Worm (Caenorhabditis elegans) whole organism, L1 larva: Measurements from ENCODE around the gene F44G3.7.

ENCODE experiments used
- C34B4.2 ChIP-seq: sonication (generic microtip); optimal IDR thresholded peaks from 2 replicates; lab custom pipeline; 2017; ENCODE audit warnings: mild to moderate bottlenecking, missing genetic modification characterization, missing compliant biosample characterization
- Y116A8C.19 ChIP-seq: sonication (generic microtip); optimal IDR thresholded peaks from 2 replicates; lab custom pipeline; 2016; ENCODE audit warnings: missing compliant biosample characterization, missing genetic modification characterization, borderline replicate concordance
- aha-1 ChIP-seq: fragments of 150-350 bp; optimal IDR thresholded peaks from 2 replicates; lab custom pipeline; 2014; ENCODE audit warnings: missing biosample characterization, missing genetic modification characterization
- alr-1 ChIP-seq: fragments of 200-800 bp; sonication (Bioruptor generic); optimal IDR thresholded peaks from 2 replicates; lab custom pipeline; 2018; ENCODE audit warnings: borderline replicate concordance, mild to moderate bottlenecking, missing genetic modification characterization, missing compliant biosample characterization
- blmp-1 ChIP-seq: fragments of 150-350 bp; optimal IDR thresholded peaks from 2 replicates; lab custom pipeline; 2014; ENCODE audit warnings: missing biosample characterization, missing genetic modification characterization
- ceh-63 ChIP-seq: fragments of 200-800 bp; sonication (Bioruptor generic); optimal IDR thresholded peaks from 2 replicates; lab custom pipeline; 2018; ENCODE audit warnings: mild to moderate bottlenecking, missing genetic modification characterization, missing compliant biosample characterization
- ceh-82 ChIP-seq, 3 experiments: fragments of 150-350 bp in 1 of 3; sonication (generic microtip) in 2 of 3; optimal IDR thresholded peaks; 2 replicates each; lab custom pipeline; 2014 to 2017; ENCODE audit warnings: missing biosample characterization in 3 of 3, missing genetic modification characterization in 3 of 3
- ceh-90 ChIP-seq: sonication (generic microtip); optimal IDR thresholded peaks from 2 replicates; lab custom pipeline; 2016; ENCODE audit warnings: missing genetic modification characterization, missing compliant biosample characterization
- ces-1 ChIP-seq: fragments of 150-350 bp; optimal IDR thresholded peaks from 2 replicates; lab custom pipeline; 2014; ENCODE audit warnings: missing biosample characterization, missing genetic modification reagents, missing genetic modification characterization
- dpl-1 ChIP-seq, 3 experiments: fragments of 150-350 bp in 2 of 3; sonication (generic microtip) in 1 of 3; optimal IDR thresholded peaks; 2 replicates each; lab custom pipeline; 2014 to 2017; ENCODE audit warnings: missing biosample characterization in 3 of 3, missing genetic modification characterization in 3 of 3, missing genetic modification reagents in 3 of 3
- dsc-1 ChIP-seq: sonication (generic microtip); optimal IDR thresholded peaks from 2 replicates; lab custom pipeline; 2016; ENCODE audit warnings: mild to moderate bottlenecking, missing genetic modification characterization, missing compliant biosample characterization
- egl-27 ChIP-seq, 2 experiments: fragments of 150-350 bp in 1 of 2; sonication (generic microtip); optimal IDR thresholded peaks; 3 replicates each; lab custom pipeline; 2017 to 2018; ENCODE audit warnings: missing biosample characterization in 2 of 2, missing genetic modification characterization in 2 of 2, missing genetic modification reagents in 2 of 2
- elt-2 ChIP-seq: sonication (generic microtip); optimal IDR thresholded peaks from 2 replicates; lab custom pipeline; 2016; ENCODE audit warnings: missing genetic modification characterization, mild to moderate bottlenecking, inconsistent platforms, missing compliant biosample characterization, missing genetic modification reagents
- elt-3 ChIP-seq, 6 experiments: fragments of 150-350 bp in 1 of 6; sonication (generic microtip); optimal IDR thresholded peaks; 2 replicates each; lab custom pipeline; 2017 to 2018; ENCODE audit warnings: missing biosample characterization in 6 of 6, missing genetic modification characterization in 6 of 6, inconsistent platforms in 1 of 6
- ets-5 ChIP-seq: fragments of 200-800 bp; sonication (Bioruptor generic); IDR thresholded peaks from 2 replicates; pipeline ENCODE4 v1.3.6; 2022; ENCODE audit warnings: missing genetic modification characterization, missing compliant biosample characterization
- fkh-10 ChIP-seq: sonication (generic microtip); optimal IDR thresholded peaks from 2 replicates; lab custom pipeline; 2017; ENCODE audit warnings: missing biosample characterization, missing genetic modification reagents, missing genetic modification characterization
- fkh-4 ChIP-seq: sonication (generic microtip); optimal IDR thresholded peaks from 2 replicates; lab custom pipeline; 2016; ENCODE audit warnings: missing compliant biosample characterization, missing genetic modification characterization, borderline replicate concordance
- fos-1 ChIP-seq: fragments of 150-350 bp; optimal IDR thresholded peaks from 2 replicates; lab custom pipeline; 2014; ENCODE audit warnings: missing biosample characterization, missing genetic modification characterization
- hlh-4 ChIP-seq: sonication (generic microtip); optimal IDR thresholded peaks from 2 replicates; lab custom pipeline; 2016; ENCODE audit warnings: mild to moderate bottlenecking, missing genetic modification characterization, missing compliant biosample characterization
- hpl-2 ChIP-seq: fragments of 150-350 bp; optimal IDR thresholded peaks from 2 replicates; lab custom pipeline; 2014; ENCODE audit warnings: missing biosample characterization, missing genetic modification reagents, missing genetic modification characterization
- irx-1 ChIP-seq: sonication (generic microtip); optimal IDR thresholded peaks from 2 replicates; lab custom pipeline; 2016; ENCODE audit warnings: missing genetic modification characterization, missing compliant biosample characterization
- isw-1 ChIP-seq: fragments of 200-800 bp; sonication (Bioruptor generic); IDR thresholded peaks from 2 replicates; pipeline ENCODE4 v1.3.6; 2022; ENCODE audit warnings: missing genetic modification characterization, missing compliant biosample characterization
- jun-1 ChIP-seq: fragments of 150-350 bp; optimal IDR thresholded peaks from 2 replicates; lab custom pipeline; 2014; ENCODE audit warnings: missing biosample characterization, missing genetic modification reagents, missing genetic modification characterization
- lin-13 ChIP-seq: fragments of 150-350 bp; optimal IDR thresholded peaks from 2 replicates; lab custom pipeline; 2014; ENCODE audit warnings: missing biosample characterization, missing genetic modification reagents, missing genetic modification characterization
- lin-14 ChIP-seq: fragments of 200-800 bp; sonication (Bioruptor generic); optimal IDR thresholded peaks from 2 replicates; lab custom pipeline; 2018; ENCODE audit warnings: mild to moderate bottlenecking, missing genetic modification characterization, moderate library complexity, missing compliant biosample characterization
- mab-9 ChIP-seq: fragments of 200-800 bp; sonication (Bioruptor generic); IDR thresholded peaks from 2 replicates; pipeline ENCODE4 v1.3.6; 2022; ENCODE audit warnings: missing genetic modification reagents, missing genetic modification characterization, missing compliant biosample characterization
- mef-2 ChIP-seq: fragments of 150-350 bp; optimal IDR thresholded peaks from 2 replicates; lab custom pipeline; 2014; ENCODE audit warnings: missing biosample characterization, missing genetic modification characterization
- mep-1 ChIP-seq: fragments of 150-350 bp; optimal IDR thresholded peaks from 2 replicates; lab custom pipeline; 2014; ENCODE audit warnings: missing biosample characterization, missing genetic modification characterization
- nhr-20 ChIP-seq: sonication (generic microtip); optimal IDR thresholded peaks from 2 replicates; lab custom pipeline; 2016; ENCODE audit warnings: mild to moderate bottlenecking, missing genetic modification characterization, missing compliant biosample characterization
- nhr-47 ChIP-seq: sonication (generic microtip); optimal IDR thresholded peaks from 2 replicates; lab custom pipeline; 2016; ENCODE audit warnings: mild to moderate bottlenecking, missing genetic modification characterization, moderate library complexity, missing compliant biosample characterization
- nhr-76 ChIP-seq: sonication (generic microtip); optimal IDR thresholded peaks from 2 replicates; lab custom pipeline; 2017; ENCODE audit warnings: missing biosample characterization, missing genetic modification characterization
- nhr-90 ChIP-seq: sonication (generic microtip); optimal IDR thresholded peaks from 2 replicates; lab custom pipeline; 2016; ENCODE audit warnings: mild to moderate bottlenecking, missing genetic modification characterization, missing compliant biosample characterization; ENCODE audit not compliant: poor library complexity
- pag-3 ChIP-seq: sonication (generic microtip); optimal IDR thresholded peaks from 2 replicates; lab custom pipeline; 2017; ENCODE audit warnings: missing genetic modification characterization, mild to moderate bottlenecking, missing compliant biosample characterization, antibody characterized with exemption, borderline replicate concordance; ENCODE audit not compliant: insufficient read depth
- pax-3 ChIP-seq: fragments of 200-800 bp; sonication (Bioruptor generic); optimal IDR thresholded peaks from 2 replicates; lab custom pipeline; 2018; ENCODE audit warnings: mild to moderate bottlenecking, missing genetic modification characterization, moderate library complexity, missing compliant biosample characterization
- pqm-1 ChIP-seq: sonication (generic microtip); optimal IDR thresholded peaks from 3 replicates; lab custom pipeline; 2017; ENCODE audit warnings: missing biosample characterization, missing genetic modification characterization
- rnt-1 ChIP-seq: sonication (generic microtip); optimal IDR thresholded peaks from 2 replicates; lab custom pipeline; 2016; ENCODE audit warnings: mild to moderate bottlenecking, missing genetic modification characterization, moderate library complexity, missing compliant biosample characterization
- skn-1 ChIP-seq: fragments of 150-350 bp; optimal IDR thresholded peaks from 2 replicates; lab custom pipeline; 2014; ENCODE audit warnings: missing biosample characterization, missing genetic modification characterization
- sptf-1 ChIP-seq: fragments of 150-350 bp; optimal IDR thresholded peaks from 2 replicates; lab custom pipeline; 2014; ENCODE audit warnings: missing biosample characterization, missing genetic modification characterization
- tbx-2 ChIP-seq: sonication (generic microtip); optimal IDR thresholded peaks from 2 replicates; lab custom pipeline; 2016; ENCODE audit warnings: missing genetic modification characterization, missing compliant biosample characterization
- tlp-1 ChIP-seq: fragments of 150-350 bp; optimal IDR thresholded peaks from 2 replicates; lab custom pipeline; 2014; ENCODE audit warnings: missing biosample characterization, missing genetic modification characterization
- unc-98 ChIP-seq: fragments of 200-800 bp; sonication (Bioruptor generic); IDR thresholded peaks from 2 replicates; pipeline ENCODE4 v1.3.6; 2022; ENCODE audit warnings: missing genetic modification characterization, missing compliant biosample characterization
- vab-15 ChIP-seq: sonication (generic microtip); optimal IDR thresholded peaks from 2 replicates; lab custom pipeline; 2017; ENCODE audit warnings: missing genotype, mild to moderate bottlenecking, missing genetic modification characterization, missing compliant biosample characterization
- xbp-1 ChIP-seq: sonication (generic microtip); optimal IDR thresholded peaks from 2 replicates; lab custom pipeline; 2016; ENCODE audit warnings: missing genetic modification characterization, missing compliant biosample characterization
- zag-1 ChIP-seq: fragments of 150-350 bp; optimal IDR thresholded peaks from 2 replicates; lab custom pipeline; 2014; ENCODE audit warnings: missing biosample characterization, missing genetic modification characterization
- ztf-4 ChIP-seq: fragments of 150-350 bp; optimal IDR thresholded peaks from 2 replicates; lab custom pipeline; 2014; ENCODE audit warnings: missing biosample characterization, missing genetic modification characterization

F44G3.7 gene

DNA sequence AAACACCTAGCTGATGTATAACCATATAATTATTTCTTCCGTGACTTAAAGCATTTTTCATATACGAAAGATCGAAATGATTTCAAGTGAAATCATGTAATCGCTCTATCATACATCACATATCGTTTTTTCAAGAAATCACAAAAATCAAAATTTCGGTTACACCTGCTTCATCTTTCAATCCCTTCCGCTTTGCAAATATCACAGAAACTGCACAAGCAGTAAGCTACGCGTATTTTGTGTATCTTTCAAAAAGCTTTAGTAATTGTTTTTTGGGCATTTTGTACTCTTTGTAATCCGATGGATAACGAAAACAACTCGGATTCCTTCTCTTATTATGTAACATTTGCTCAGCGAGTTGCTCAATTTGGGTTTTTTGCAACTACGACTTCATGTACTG is 21.6 kb downstream of the F44G3.7 start, which contains the start of gene str-25:
Gene str-25 (plus strand): TSS at position 301 of the 400 bp plus-strand sequence.
- TF ChIP-seq pqm-1 (tag; lab: Kevin White, UChicago) (no peak), hpl-2 (GFP tag; lab: Kevin White, UChicago) (no peak)

DNA sequence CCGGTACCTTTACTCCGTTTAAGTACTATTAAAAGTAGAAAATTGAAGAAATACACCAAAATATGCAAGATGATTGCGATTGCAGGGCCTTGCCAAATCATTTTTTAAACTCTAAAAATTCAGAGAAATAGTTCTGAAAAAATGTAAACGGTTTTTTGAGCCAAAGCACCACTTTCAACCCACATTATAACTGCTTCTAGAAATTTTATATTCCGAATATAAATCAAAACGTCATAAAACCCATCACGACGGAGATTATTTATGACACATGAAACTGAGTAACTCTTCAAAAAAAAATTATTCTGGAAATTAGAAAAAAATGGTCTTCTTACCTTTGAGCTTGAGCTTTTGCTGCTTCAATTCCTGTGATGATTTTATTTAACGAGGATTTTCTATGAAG is 22.7 kb downstream of the F44G3.7 start, which contains the start of gene srxa-16:
Gene srxa-16 (minus strand): TSS at position 101 of the 400 bp plus-strand sequence.
- TF ChIP-seq ceh-82 (tag; optimal IDR thresholded peaks at IDR 0.05; lab: Kevin White, UChicago) (no peak), lin-14 (GFP tag; lab: Kevin White, UChicago) (no peak), lin-13 (no peak), sptf-1 (tag; lab: Kevin White, UChicago) (no peak), nhr-76 (tag; lab: Kevin White, UChicago) (no peak), vab-15 (tag; lab: Kevin White, UChicago) (no peak), isw-1 (no peak), dpl-1 (GFP tag; optimal IDR thresholded peaks at IDR 0.05; lab: Kevin White, UChicago) (no peak), elt-3 (tag; optimal IDR thresholded peaks at IDR 0.05; lab: Kevin White, UChicago) (no peak), pax-3 (tag; lab: Kevin White, UChicago) (no peak), unc-98 (GFP tag; lab: Robert Waterston, UW) (no peak), mef-2 (tag; lab: Kevin White, UChicago) (no peak)
- TF ChIP-seq, all 84 proteins: peak for 0

- TF ChIP-seq Y116A8C.19 (tag; lab: Kevin White, UChicago) = no peak
- no peak for TF ChIP-seq fkh-4 (tag; lab: Kevin White, UChicago)
- TF ChIP-seq ets-5 (GFP tag; lab: Robert Waterston, UW) = no peak
- TF ChIP-seq sptf-1 (tag; lab: Kevin White, UChicago) = no peak
- TF ChIP-seq blmp-1 = no peak
- no peak for TF ChIP-seq xbp-1 (tag; lab: Kevin White, UChicago)
- TF ChIP-seq alr-1 = no peak
- no peak for TF ChIP-seq egl-27 (tag; optimal IDR thresholded peaks at IDR 0.05; lab: Kevin White, UChicago)
- no peak for TF ChIP-seq jun-1 (tag; lab: Kevin White, UChicago)
- TF ChIP-seq rnt-1 (tag; lab: Kevin White, UChicago) = no peak
- no peak for TF ChIP-seq lin-13
- no peak for TF ChIP-seq ces-1
- no peak for TF ChIP-seq ztf-4 (tag; lab: Kevin White, UChicago)
- TF ChIP-seq mab-9 (GFP tag; lab: Robert Waterston, UW) = no peak
Measured at ce11 chrV:16103594-16103993, 33.3 kb downstream of the F44G3.7 start, which contains the start of gene argk-1. Gene argk-1, plus strand, starts transcription at chrV:16103894.

ce11 chrV:16100103-16100730 is 36.7 kb downstream of the F44G3.7 start, which contains the start of gene cth-1:
Gene cth-1, plus strand, starts transcription at chrV:16100680.
- no peak for TF ChIP-seq sptf-1 (tag; lab: Kevin White, UChicago)
- TF ChIP-seq elt-2 (tag; lab: Kevin White, UChicago) = peak; percentile 49
- TF ChIP-seq nhr-20 = peak; percentile 14
- no peak for TF ChIP-seq nhr-90 (tag; lab: Kevin White, UChicago)
- no peak for TF ChIP-seq dpl-1 (GFP tag; optimal IDR thresholded peaks at IDR 0.05; lab: Kevin White, UChicago)
- no peak for TF ChIP-seq skn-1 (tag; lab: Kevin White, UChicago)
- no peak for TF ChIP-seq dsc-1 (tag; lab: Kevin White, UChicago)
- no peak for TF ChIP-seq irx-1 (tag; lab: Kevin White, UChicago)
- no peak for TF ChIP-seq ceh-90 (tag; lab: Kevin White, UChicago)
- TF ChIP-seq tbx-2 = no peak
- no peak for TF ChIP-seq ceh-63 (GFP tag; lab: Kevin White, UChicago)
- no peak for TF ChIP-seq ets-5 (GFP tag; lab: Robert Waterston, UW)
- TF ChIP-seq nhr-47 (tag; lab: Kevin White, UChicago) = no peak
- TF ChIP-seq mep-1 (tag; lab: Kevin White, UChicago) = no peak
- no peak for TF ChIP-seq C34B4.2 (tag; lab: Kevin White, UChicago)
- TF ChIP-seq rnt-1 (tag; lab: Kevin White, UChicago) = no peak
- no peak for TF ChIP-seq zag-1 (tag; lab: Kevin White, UChicago)
- no peak for TF ChIP-seq fkh-10 (GFP tag; lab: Kevin White, UChicago)
- TF ChIP-seq fos-1 = no peak
- TF ChIP-seq hlh-4 (tag; lab: Kevin White, UChicago) = no peak
- no peak for TF ChIP-seq aha-1 (tag; lab: Kevin White, UChicago)
- TF ChIP-seq isw-1 = no peak
- TF ChIP-seq tlp-1 (tag; lab: Kevin White, UChicago) = no peak
- TF ChIP-seq pag-3 (tag; lab: Kevin White, UChicago) = no peak
- no peak for TF ChIP-seq jun-1 (tag; lab: Kevin White, UChicago)
